Worm (Caenorhabditis elegans): ENCODE data around the gene kvs-3.

kvs-3 gene

ce11 chrV:9327691-9328090 is 9.6 kb downstream of the kvs-3 start (continued):
- no peak for TF ChIP-seq tbx-2 (tag; optimal IDR thresholded peaks at IDR 0.05)
- no peak for TF ChIP-seq jun-1 (tag; optimal IDR thresholded peaks at IDR 0.05)
- TF ChIP-seq lir-3 (tag; optimal IDR thresholded peaks at IDR 0.05; ENCODE audit: poor library complexity) = no peak
- no peak for TF ChIP-seq snpc-4 (tag; optimal IDR thresholded peaks at IDR 0.05)
- no peak for TF ChIP-seq nhr-77 (tag; optimal IDR thresholded peaks at IDR 0.05)
- TF ChIP-seq pag-3 (tag; optimal IDR thresholded peaks at IDR 0.05; ENCODE audit: borderline replicate concordance, insufficient read depth) = no peak
- no peak for TF ChIP-seq dpl-1 (GFP tag; optimal IDR thresholded peaks at IDR 0.05)
- TF ChIP-seq ceh-88 (GFP tag; IDR thresholded peaks at IDR 0.05) = no peak
- TF ChIP-seq ceh-90 (tag; optimal IDR thresholded peaks at IDR 0.05) = no peak
- TF ChIP-seq nhr-19 (GFP tag; conservative IDR thresholded peaks at IDR 0.05) = no peak
- no peak for TF ChIP-seq isw-1 (GFP tag; IDR thresholded peaks at IDR 0.05)
- TF ChIP-seq lin-14 (GFP tag; optimal IDR thresholded peaks at IDR 0.05) = peak; percentile 45
- TF ChIP-seq xbp-1 (tag; optimal IDR thresholded peaks at IDR 0.05) = no peak
- TF ChIP-seq ama-1 (optimal IDR thresholded peaks at IDR 0.05) = no peak
- no peak for TF ChIP-seq zip-4 (GFP tag; optimal IDR thresholded peaks at IDR 0.05)
- no peak for TF ChIP-seq tlp-1 (tag; optimal IDR thresholded peaks at IDR 0.05)
- no peak for TF ChIP-seq ztf-4 (tag; optimal IDR thresholded peaks at IDR 0.05)
- no peak for TF ChIP-seq C16A3.4 (tag; optimal IDR thresholded peaks at IDR 0.05)
- TF ChIP-seq pqm-1 (tag; optimal IDR thresholded peaks at IDR 0.05) = no peak
- no peak for TF ChIP-seq fos-1 (tag; optimal IDR thresholded peaks at IDR 0.05)

DNA sequence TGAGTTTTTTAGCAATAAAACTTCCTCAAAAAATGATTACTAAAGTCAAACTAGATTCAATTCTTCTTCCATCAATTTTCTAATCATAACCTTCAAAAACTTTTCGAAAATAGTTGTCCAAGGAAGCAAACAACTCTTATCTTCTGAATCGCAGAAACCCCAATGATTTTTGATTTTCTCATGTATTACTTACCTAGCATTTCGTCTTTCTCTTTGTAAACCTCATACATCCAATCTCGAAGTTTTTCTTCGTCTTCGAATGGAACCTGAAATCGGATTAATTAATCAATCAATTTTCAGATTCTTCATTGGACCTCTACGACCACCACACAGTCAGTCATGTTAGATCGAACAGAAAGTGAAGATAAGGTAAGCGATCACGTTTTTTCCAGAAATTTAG is 10.6 kb downstream of the kvs-3 start, which contains the start of gene K07B1.4:
K07B1.4 (plus strand) TSS at position 301 of the 400 bp plus-strand sequence.
- no peak for TF ChIP-seq irx-1 (tag; optimal IDR thresholded peaks at IDR 0.05)

DNA sequence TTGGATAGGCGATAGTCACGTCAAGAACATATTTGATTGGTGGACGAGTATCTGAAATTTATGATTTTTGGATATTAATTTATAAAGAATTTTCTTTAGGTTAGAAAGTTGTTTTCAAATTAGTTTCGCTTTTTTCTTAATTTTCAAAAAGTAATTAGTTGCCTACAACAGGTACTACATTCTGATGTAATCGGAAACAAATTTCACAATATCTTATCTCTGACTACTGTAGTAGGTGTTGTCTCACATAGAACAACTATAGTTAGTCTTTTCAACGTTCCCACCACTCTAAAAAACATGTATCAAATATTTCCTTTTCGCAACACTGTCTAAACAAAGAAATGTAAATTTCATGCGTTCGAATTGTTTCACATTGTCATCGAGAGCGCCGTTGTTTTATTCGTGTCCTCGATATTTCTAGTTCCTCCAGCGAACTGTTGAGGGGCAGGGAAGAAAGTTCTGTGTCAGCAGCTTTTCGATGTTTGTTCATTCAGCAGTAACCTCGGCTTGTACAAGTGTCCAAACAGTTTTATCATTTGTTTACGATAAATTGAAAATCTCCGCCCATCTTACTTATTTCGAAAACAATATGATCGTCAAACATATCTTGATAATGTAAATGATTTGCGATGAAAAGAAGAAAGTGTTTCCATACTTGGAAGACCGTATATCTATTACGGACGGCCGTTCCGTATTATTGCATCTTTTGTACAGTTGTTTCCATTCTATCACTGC is 11.3 kb downstream of the kvs-3 start:
- TF ChIP-seq blmp-1 (tag; optimal IDR thresholded peaks at IDR 0.05) (peak; percentile 36), efl-1 (optimal IDR thresholded peaks at IDR 0.05) (no peak), efl-1 (GFP tag; optimal IDR thresholded peaks at IDR 0.05 in 1 of 2) (peak in 1 of 2 experiments; percentile 63), alr-1 (tag; optimal IDR thresholded peaks at IDR 0.05; ENCODE audit: borderline replicate concordance) (no peak)

- TF ChIP-seq dpl-1 (GFP tag; optimal IDR thresholded peaks at IDR 0.05) = no peak
- no peak for TF ChIP-seq unc-86 (tag; optimal IDR thresholded peaks at IDR 0.05)
- no peak for TF ChIP-seq ceh-90 (tag; optimal IDR thresholded peaks at IDR 0.05)
- TF ChIP-seq ets-5 (GFP tag; IDR thresholded peaks at IDR 0.05) = no peak
Observed at ce11 chrV:9332611-9333315, 14.7 kb downstream of the kvs-3 start.

- TF ChIP-seq lin-13 (GFP tag; optimal IDR thresholded peaks at IDR 0.05) = no peak
- no peak for TF ChIP-seq zag-1 (tag; optimal IDR thresholded peaks at IDR 0.05)
- TF ChIP-seq alr-1 (tag; optimal IDR thresholded peaks at IDR 0.05; ENCODE audit: borderline replicate concordance) = no peak
- no peak for TF ChIP-seq sup-37 (GFP tag; optimal IDR thresholded peaks at IDR 0.05)
- no peak for TF ChIP-seq tlp-1 (tag; optimal IDR thresholded peaks at IDR 0.05)
- no peak for TF ChIP-seq C34B4.2 (tag; optimal IDR thresholded peaks at IDR 0.05)
- no peak for TF ChIP-seq mdl-1 (tag; optimal IDR thresholded peaks at IDR 0.05)
- TF ChIP-seq nhr-20 (tag; optimal IDR thresholded peaks at IDR 0.05) = peak; percentile 12
- no peak for TF ChIP-seq mef-2 (tag; optimal IDR thresholded peaks at IDR 0.05)
- TF ChIP-seq pag-3 (tag; optimal IDR thresholded peaks at IDR 0.05; ENCODE audit: borderline replicate concordance, insufficient read depth) = peak; percentile 37
- TF ChIP-seq xbp-1 (tag; optimal IDR thresholded peaks at IDR 0.05) = no peak
- TF ChIP-seq unc-98 (GFP tag; IDR thresholded peaks at IDR 0.05) = no peak
- TF ChIP-seq aha-1 (tag; optimal IDR thresholded peaks at IDR 0.05) = no peak
- TF ChIP-seq ztf-4 (tag; optimal IDR thresholded peaks at IDR 0.05) = no peak
- TF ChIP-seq ceh-82 (tag; optimal IDR thresholded peaks at IDR 0.05) = no peak
- no peak for TF ChIP-seq nhr-19 (GFP tag; conservative IDR thresholded peaks at IDR 0.05)
- TF ChIP-seq fkh-8 (tag; optimal IDR thresholded peaks at IDR 0.05) = no peak
- no peak for TF ChIP-seq ceh-88 (GFP tag; IDR thresholded peaks at IDR 0.05)
- TF ChIP-seq lin-14 (GFP tag; optimal IDR thresholded peaks at IDR 0.05) = peak; percentile 33
- no peak for TF ChIP-seq nhr-11 (tag; optimal IDR thresholded peaks at IDR 0.05)
- TF ChIP-seq egl-13 (tag; optimal IDR thresholded peaks at IDR 0.05) = no peak
- no peak for TF ChIP-seq ama-1 (optimal IDR thresholded peaks at IDR 0.05)
- no peak for TF ChIP-seq ets-5 (GFP tag; IDR thresholded peaks at IDR 0.05)
- peak; percentile 71 for TF ChIP-seq zip-4 (GFP tag; optimal IDR thresholded peaks at IDR 0.05)
- no peak for TF ChIP-seq fos-1 (tag; optimal IDR thresholded peaks at IDR 0.05)
- TF ChIP-seq grh-1 (GFP tag; IDR thresholded peaks at IDR 0.05) = no peak
Observed at ce11 chrV:9333316-9334048, 15.4 kb downstream of the kvs-3 start, which contains the start of gene acl-14. Gene acl-14 (minus strand): TSS chrV:9333631.

Measured in whole organism, L1 larva.